Worm (Caenorhabditis elegans) whole organism, L2 larva: Measurements from ENCODE around the gene K01F9.2.

Source experiments
- F13H6.1 ChIP-seq: sonication (generic microtip); optimal IDR thresholded peaks from 2 replicates; lab custom pipeline; 2016; ENCODE audit warnings: missing genetic modification characterization, missing compliant biosample characterization
- blmp-1 ChIP-seq: sonication (generic microtip); optimal IDR thresholded peaks from 2 replicates; lab custom pipeline; 2017; ENCODE audit warnings: missing genetic modification characterization, mild to moderate bottlenecking, missing compliant biosample characterization, antibody characterized with exemption, moderate library complexity; ENCODE audit not compliant: insufficient read depth
- egl-27 ChIP-seq: sonication (generic microtip); optimal IDR thresholded peaks from 3 replicates; lab custom pipeline; 2017; ENCODE audit warnings: missing biosample characterization, missing genetic modification reagents, missing genetic modification characterization
- unc-39 ChIP-seq: fragments of 150-350 bp; optimal IDR thresholded peaks from 2 replicates; lab custom pipeline; 2014; ENCODE audit warnings: missing biosample characterization, missing genetic modification characterization
- unc-55 ChIP-seq: fragments of 150-350 bp; sonication (generic microtip); optimal IDR thresholded peaks from 3 replicates; lab custom pipeline; 2014; ENCODE audit warnings: missing biosample characterization, missing genetic modification reagents, missing genetic modification characterization

ce11 chrIII:8869663-8870062, 7.3 kb downstream of the K01F9.2 start:
- TF ChIP-seq unc-55 (no peak), F13H6.1 (tag; lab: Kevin White, UChicago) (no peak), unc-39 (no peak), blmp-1 (tag; lab: Kevin White, UChicago) (no peak), egl-27 (tag; lab: Kevin White, UChicago) (no peak)
